Worm (Caenorhabditis elegans): ENCODE data around the gene spp-10.
A peak's percentile ranks its signal among the peaks of the same experiment; 100 is the strongest.

Gene spp-10

DNA sequence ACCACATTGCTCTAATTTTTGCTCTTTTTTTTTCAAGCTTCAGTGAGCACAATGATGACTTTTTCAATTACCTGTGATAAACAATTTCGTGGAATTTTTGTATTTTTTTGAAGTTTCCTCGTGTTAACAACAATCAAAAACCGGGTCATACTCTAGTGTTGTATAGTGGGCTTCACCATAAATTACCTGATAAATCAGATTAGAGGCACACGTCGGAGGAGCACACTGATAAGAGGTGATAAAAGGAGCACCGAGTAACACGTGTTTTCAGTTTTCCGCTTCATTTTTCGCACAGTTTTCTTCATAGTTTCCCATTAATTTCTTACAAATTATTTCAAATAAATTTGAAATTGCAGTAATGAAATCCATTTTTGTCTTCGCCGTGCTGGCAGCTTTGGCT, 4.3 kb downstream of the spp-10 start, which contains the start of gene spp-8 (continued):
- TF ChIP-seq spr-1 (tag; optimal IDR thresholded peaks at IDR 0.05) (no peak), egl-27 (tag; optimal IDR thresholded peaks at IDR 0.05) (no peak), daf-8 (GFP tag; IDR thresholded peaks at IDR 0.05) (no peak), aha-1 (tag) (no peak), lin-15B (tag; optimal IDR thresholded peaks at IDR 0.05) (no peak), Y75B8A.6 (GFP tag; IDR thresholded peaks at IDR 0.05) (no peak), gei-8 (GFP tag; optimal IDR thresholded peaks at IDR 0.05) (no peak), vab-7 (GFP tag; IDR thresholded peaks at IDR 0.05) (no peak), arid-1 (GFP tag; conservative IDR thresholded peaks at IDR 0.05) (no peak), unc-39 (tag; optimal IDR thresholded peaks at IDR 0.05) (no peak), nhr-6 (tag; optimal IDR thresholded peaks at IDR 0.05) (no peak), F49E8.2 (tag; optimal IDR thresholded peaks at IDR 0.05; ENCODE audit: borderline replicate concordance) (no peak), set-16 (GFP tag; IDR thresholded peaks at IDR 0.05) (no peak), lin-29 (GFP tag; IDR thresholded peaks at IDR 0.05) (no peak), mdl-1 (tag; optimal IDR thresholded peaks at IDR 0.05) (peak in 1 of 2 experiments; percentile 74), tra-1 (GFP tag; IDR thresholded peaks at IDR 0.05) (0 out of 2 replicates have a peak, but pooled peaks have one; percentile 20), nhr-102 (tag; optimal IDR thresholded peaks at IDR 0.05) (peak; percentile 15), pha-4 (GFP tag; IDR thresholded peaks at IDR 0.05) (peak; percentile 45; the same call in 1 of the 2 replicates), pha-4 (tag; optimal IDR thresholded peaks at IDR 0.05) (no peak), dve-1 (tag; optimal IDR thresholded peaks at IDR 0.05; ENCODE audit: insufficient read depth) (peak; percentile 80), mep-1 (tag; optimal IDR thresholded peaks at IDR 0.05) (no peak), aly-2 (tag; optimal IDR thresholded peaks at IDR 0.05) (no peak), fkh-10 (GFP tag; optimal IDR thresholded peaks at IDR 0.05) (no peak), F26F4.8 (GFP tag; conservative IDR thresholded peaks at IDR 0.05) (no peak), hmg-1.1 (GFP tag; IDR thresholded peaks at IDR 0.05) (no peak), ZK546.5 (tag; optimal IDR thresholded peaks at IDR 0.05) (no peak), zip-11 (GFP tag; IDR thresholded peaks at IDR 0.05) (no peak), Y48G9A.11 (GFP tag; IDR thresholded peaks at IDR 0.05) (no peak), lim-7 (GFP tag; IDR thresholded peaks at IDR 0.05) (no peak), nhr-42 (GFP tag; IDR thresholded peaks at IDR 0.05) (no peak), ces-1 (GFP tag; optimal IDR thresholded peaks at IDR 0.05) (no peak), T20F7.1 (GFP tag; optimal IDR thresholded peaks at IDR 0.05) (no peak), hlh-11 (tag; optimal IDR thresholded peaks at IDR 0.05) (peak; percentile 83), F37D6.2 (tag; optimal IDR thresholded peaks at IDR 0.05) (no peak), daf-19 (GFP tag; conservative IDR thresholded peaks at IDR 0.05) (no peak), ceh-20 (GFP tag; IDR thresholded peaks at IDR 0.05) (peak; percentile 92), nhr-76 (tag; optimal IDR thresholded peaks at IDR 0.05) (no peak), ztf-7 (tag; optimal IDR thresholded peaks at IDR 0.05) (no peak), jun-1 (tag; optimal IDR thresholded peaks at IDR 0.05) (no peak), madf-5 (GFP tag; IDR thresholded peaks at IDR 0.05) (no peak), saeg-2 (GFP tag; IDR thresholded peaks at IDR 0.05) (no peak), nhr-77 (tag; optimal IDR thresholded peaks at IDR 0.05) (peak; percentile 73), hlh-30 (tag; optimal IDR thresholded peaks at IDR 0.05; ENCODE audit: insufficient read depth) (peak; percentile 67), T26A8.4 (GFP tag; IDR thresholded peaks at IDR 0.05) (no peak), lin-39 (tag; optimal IDR thresholded peaks at IDR 0.05) (no peak), dpl-1 (GFP tag; optimal IDR thresholded peaks at IDR 0.05) (no peak), nhr-10 (tag; optimal IDR thresholded peaks at IDR 0.05) (no peak), nhr-41 (GFP tag; IDR thresholded peaks at IDR 0.05) (no peak), fos-1 (tag; optimal IDR thresholded peaks at IDR 0.05) (no peak), dmd-6 (GFP tag; IDR thresholded peaks at IDR 0.05) (peak; percentile 94), nhr-25 (tag; optimal IDR thresholded peaks at IDR 0.05; ENCODE audit: borderline replicate concordance, insufficient read depth) (no peak), madf-9 (GFP tag; conservative IDR thresholded peaks at IDR 0.05) (no peak)
